Worm (Caenorhabditis elegans) whole organism, late embryonic: ENCODE data around the gene F49E8.6.

Source experiments
- F13H6.1 ChIP-seq: sonication (generic microtip); optimal IDR thresholded peaks from 2 replicates; lab custom pipeline; 2016; ENCODE audit warnings: missing genetic modification characterization, missing compliant biosample characterization
- K09A11.1 ChIP-seq: sonication (generic microtip); optimal IDR thresholded peaks from 2 replicates; lab custom pipeline; 2017; ENCODE audit warnings: antibody characterized with exemption, mild to moderate bottlenecking, missing genetic modification characterization, missing compliant biosample characterization; ENCODE audit not compliant: insufficient read depth
- Y22D7AL.16 ChIP-seq: sonication (generic microtip); optimal IDR thresholded peaks from 2 replicates; lab custom pipeline; 2016; ENCODE audit warnings: missing genetic modification characterization, missing compliant biosample characterization
- ama-1 ChIP-seq: fragments of 150-350 bp; optimal IDR thresholded peaks from 2 replicates; lab custom pipeline; 2014
- ceh-14 ChIP-seq: sonication (generic microtip); optimal IDR thresholded peaks from 2 replicates; lab custom pipeline; 2016; ENCODE audit warnings: missing genotype, missing genetic modification characterization, missing compliant biosample characterization
- ceh-18 ChIP-seq: sonication (generic microtip); optimal IDR thresholded peaks from 2 replicates; lab custom pipeline; 2016; ENCODE audit warnings: missing genetic modification characterization, missing compliant biosample characterization
- ceh-19 ChIP-seq: fragments of 200-800 bp; sonication (Bioruptor generic); optimal IDR thresholded peaks from 2 replicates; lab custom pipeline; 2018; ENCODE audit warnings: mild to moderate bottlenecking, missing genetic modification characterization, missing compliant biosample characterization
- ceh-31 ChIP-seq: sonication (generic microtip); optimal IDR thresholded peaks from 2 replicates; lab custom pipeline; 2016; ENCODE audit warnings: missing genetic modification characterization, missing compliant biosample characterization
- ceh-34 ChIP-seq: sonication (generic microtip); optimal IDR thresholded peaks from 2 replicates; lab custom pipeline; 2016; ENCODE audit warnings: mild to moderate bottlenecking, missing genetic modification characterization, missing compliant biosample characterization
- ceh-48 ChIP-seq: sonication (generic microtip); optimal IDR thresholded peaks from 2 replicates; lab custom pipeline; 2016; ENCODE audit warnings: missing genetic modification characterization, inconsistent platforms, missing compliant biosample characterization
- ceh-6 ChIP-seq: fragments of 200-800 bp; sonication (Bioruptor generic); optimal IDR thresholded peaks from 2 replicates; lab custom pipeline; 2018; ENCODE audit warnings: mild to moderate bottlenecking, missing genetic modification characterization, missing compliant biosample characterization
- ceh-9 ChIP-seq: sonication (generic microtip); optimal IDR thresholded peaks from 2 replicates; lab custom pipeline; 2016; ENCODE audit warnings: mild to moderate bottlenecking, missing genetic modification characterization, inconsistent platforms, missing compliant biosample characterization
- che-1 ChIP-seq: sonication (generic microtip); optimal IDR thresholded peaks from 2 replicates; lab custom pipeline; 2016; ENCODE audit warnings: mild to moderate bottlenecking, missing genetic modification characterization, missing compliant biosample characterization
- dve-1 ChIP-seq: sonication (generic microtip); optimal IDR thresholded peaks from 2 replicates; lab custom pipeline; 2017; ENCODE audit warnings: antibody characterized with exemption, mild to moderate bottlenecking, missing genetic modification characterization, missing compliant biosample characterization
- eyg-1 ChIP-seq: sonication (generic microtip); optimal IDR thresholded peaks from 2 replicates; lab custom pipeline; 2016; ENCODE audit warnings: missing genotype, missing genetic modification characterization, missing compliant biosample characterization
- fkh-6 ChIP-seq: sonication (generic microtip); optimal IDR thresholded peaks from 2 replicates; lab custom pipeline; 2016; ENCODE audit warnings: missing genetic modification characterization, missing compliant biosample characterization
- gmeb-2 ChIP-seq: sonication (generic microtip); optimal IDR thresholded peaks from 2 replicates; lab custom pipeline; 2016; ENCODE audit warnings: missing genetic modification characterization, inconsistent platforms, missing compliant biosample characterization
- hlh-30 ChIP-seq: sonication (generic microtip); optimal IDR thresholded peaks from 2 replicates; lab custom pipeline; 2017; ENCODE audit warnings: antibody characterized with exemption, missing genetic modification characterization, missing compliant biosample characterization; ENCODE audit not compliant: insufficient read depth
- hlh-6 ChIP-seq: sonication (generic microtip); optimal IDR thresholded peaks from 2 replicates; lab custom pipeline; 2016; ENCODE audit warnings: missing genotype, missing genetic modification characterization, missing compliant biosample characterization
- hlh-8 ChIP-seq: sonication (generic microtip); optimal IDR thresholded peaks from 2 replicates; lab custom pipeline; 2016; ENCODE audit warnings: missing genotype, missing genetic modification characterization, missing compliant biosample characterization
- lin-11 ChIP-seq: fragments of 200-800 bp; sonication (Bioruptor generic); optimal IDR thresholded peaks from 2 replicates; lab custom pipeline; 2018; ENCODE audit warnings: mild to moderate bottlenecking, missing genetic modification characterization, missing compliant biosample characterization
- mec-3 ChIP-seq: sonication (generic microtip); optimal IDR thresholded peaks from 2 replicates; lab custom pipeline; 2016; ENCODE audit warnings: borderline replicate concordance, missing genetic modification characterization, missing compliant biosample characterization
- nfya-1 ChIP-seq: sonication (generic microtip); optimal IDR thresholded peaks from 2 replicates; lab custom pipeline; 2017; ENCODE audit warnings: missing genetic modification characterization, mild to moderate bottlenecking, missing compliant biosample characterization, antibody characterized with exemption, moderate library complexity
- npax-4 ChIP-seq: sonication (generic microtip); optimal IDR thresholded peaks from 2 replicates; lab custom pipeline; 2016; ENCODE audit warnings: missing genetic modification characterization, missing compliant biosample characterization
- pha-2 ChIP-seq: sonication (generic microtip); optimal IDR thresholded peaks from 2 replicates; lab custom pipeline; 2017; ENCODE audit warnings: mild to moderate bottlenecking, missing genetic modification characterization, missing compliant biosample characterization
- pha-4 ChIP-seq: fragments of 150-350 bp; optimal IDR thresholded peaks from 2 replicates; lab custom pipeline; 2018; ENCODE audit warnings: missing biosample characterization, missing genetic modification reagents, missing genetic modification characterization
- ref-2 ChIP-seq: sonication (generic microtip); optimal IDR thresholded peaks from 2 replicates; lab custom pipeline; 2016; ENCODE audit warnings: missing genetic modification characterization, missing compliant biosample characterization
- tbx-2 ChIP-seq: sonication (generic microtip); optimal IDR thresholded peaks from 2 replicates; lab custom pipeline; 2016; ENCODE audit warnings: missing genetic modification characterization, missing compliant biosample characterization
- tbx-7 ChIP-seq: sonication (generic microtip); optimal IDR thresholded peaks from 2 replicates; lab custom pipeline; 2016; ENCODE audit warnings: missing genotype, missing genetic modification characterization, missing compliant biosample characterization
- unc-42 ChIP-seq: sonication (generic microtip); optimal IDR thresholded peaks from 2 replicates; lab custom pipeline; 2016; ENCODE audit warnings: missing genotype, missing genetic modification characterization, missing compliant biosample characterization
- unc-55 ChIP-seq: sonication (generic microtip); optimal IDR thresholded peaks from 2 replicates; lab custom pipeline; 2017; ENCODE audit warnings: missing biosample characterization, missing genetic modification reagents, missing genetic modification characterization
- unc-86 ChIP-seq: sonication (generic microtip); optimal IDR thresholded peaks from 2 replicates; lab custom pipeline; 2016; ENCODE audit warnings: missing genetic modification characterization, missing compliant biosample characterization
- zip-5 ChIP-seq: sonication (generic microtip); optimal IDR thresholded peaks from 2 replicates; lab custom pipeline; 2016; ENCODE audit warnings: missing genetic modification characterization, missing compliant biosample characterization

F49E8.6 gene

DNA sequence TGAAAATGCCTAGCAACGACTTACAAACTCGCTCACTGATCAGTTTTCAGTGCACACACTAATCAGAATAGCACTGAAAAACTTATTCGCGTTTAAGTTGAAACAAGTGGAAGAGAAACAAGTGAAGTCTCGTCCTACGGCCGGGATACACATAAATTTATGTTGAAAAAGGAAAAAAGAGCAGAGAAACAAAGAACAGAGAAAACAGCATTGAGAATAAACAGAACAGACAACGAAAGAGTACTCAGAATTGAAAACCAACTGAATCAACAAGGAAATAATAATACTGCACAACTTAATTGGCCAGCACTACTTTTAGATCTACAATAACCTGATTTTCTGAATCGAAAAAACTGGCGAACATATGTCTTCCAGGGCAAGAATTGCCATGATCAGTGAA is at the start of gene F49E8.6:
F49E8.6 (minus strand) TSS at position 317 of the 400 bp plus-strand sequence.
- TF ChIP-seq ceh-31 (tag; lab: Kevin White, UChicago) (no peak), ceh-6 (GFP tag; lab: Kevin White, UChicago) (no peak)

DNA sequence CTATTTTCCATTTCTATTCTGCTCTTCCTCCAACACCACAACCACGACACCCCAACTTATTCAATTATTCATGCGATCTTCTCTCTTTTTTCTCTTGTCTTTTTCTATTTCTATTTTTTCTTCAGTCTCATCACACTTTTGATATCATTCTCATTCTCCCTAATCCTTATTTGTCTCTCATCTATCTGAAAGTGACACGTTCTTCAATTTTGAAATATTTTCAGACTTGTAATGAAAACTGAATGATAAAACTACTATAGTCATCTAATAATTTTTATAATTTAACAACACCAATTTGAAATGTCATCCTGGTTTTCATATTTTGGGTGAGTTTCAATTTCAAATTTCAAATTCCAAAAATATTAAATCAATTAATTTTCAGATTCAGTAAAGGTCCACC is 34.2 kb upstream of the F49E8.6 start, which contains the start of gene cla-1:
cla-1 (plus strand) TSS at position 301 of the 400 bp plus-strand sequence.
- TF ChIP-seq ama-1 (lab: Kevin White, UChicago) (no peak), hlh-30 (tag; lab: Kevin White, UChicago) (no peak), F13H6.1 (tag; lab: Kevin White, UChicago) (no peak), unc-42 (tag; lab: Kevin White, UChicago) (peak; percentile 44), Y22D7AL.16 (tag; lab: Kevin White, UChicago) (no peak), ceh-6 (GFP tag; lab: Kevin White, UChicago) (no peak)
- TF ChIP-seq, all 69 proteins: peak for 1

DNA sequence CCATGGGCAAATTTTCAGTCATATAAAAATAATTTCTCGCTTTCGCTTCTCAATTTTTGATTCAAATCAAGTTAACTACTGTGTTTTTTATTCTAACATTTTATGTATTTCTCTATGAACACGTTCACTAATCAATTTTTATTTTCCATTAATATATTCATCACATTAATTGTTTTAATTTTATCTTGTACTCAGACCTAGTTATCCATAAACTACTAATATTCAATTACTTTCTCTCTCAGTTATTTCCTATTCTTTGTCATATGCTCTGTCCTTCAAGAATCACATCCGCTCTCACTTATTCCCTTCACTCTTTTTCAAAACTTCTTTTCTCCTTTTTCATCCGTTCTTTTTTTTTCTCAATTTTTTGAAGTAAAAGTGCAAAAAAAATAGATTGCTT is 32.5 kb upstream of the F49E8.6 start:
- no peak for TF ChIP-seq pha-4 (tag; lab: Kevin White, UChicago)
- peak; percentile 18 for TF ChIP-seq unc-42 (tag; lab: Kevin White, UChicago)

DNA sequence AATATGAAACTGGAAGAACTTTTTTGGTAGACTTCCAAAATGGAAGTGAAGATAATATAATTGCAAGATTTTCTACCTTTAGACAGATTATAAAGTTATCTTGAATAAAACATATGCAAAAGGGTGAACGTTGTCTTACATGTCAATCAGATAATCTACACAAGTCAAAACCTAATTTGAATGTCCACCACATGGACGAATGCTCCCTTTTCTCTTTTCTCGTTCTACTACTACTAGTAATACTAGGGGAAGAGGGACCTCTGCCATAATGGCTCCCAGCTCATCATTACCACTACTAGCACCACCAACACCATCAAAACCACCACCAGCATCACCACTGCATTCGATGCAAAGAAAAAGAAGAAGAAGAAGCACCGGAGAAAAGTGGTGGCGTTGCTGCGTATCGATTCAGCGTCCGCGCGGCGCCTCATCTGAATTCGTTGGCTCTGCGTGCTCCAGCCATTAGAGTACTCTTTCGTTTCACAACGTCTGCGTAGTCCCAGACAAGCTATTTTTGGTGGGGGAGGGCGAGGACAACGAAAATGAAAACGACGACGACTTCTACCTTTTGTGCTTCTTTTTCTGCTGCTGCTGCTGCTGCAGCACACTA is 30.9 kb upstream of the F49E8.6 start:
- TF ChIP-seq npax-4 (tag; lab: Kevin White, UChicago) (no peak), unc-42 (tag; lab: Kevin White, UChicago) (peak; percentile 88), ceh-48 (tag; lab: Kevin White, UChicago) (peak; percentile 76), ceh-14 (peak; percentile 25), pha-2 (tag; lab: Kevin White, UChicago) (no peak), nfya-1 (tag; lab: Kevin White, UChicago) (peak; percentile 30), ceh-31 (tag; lab: Kevin White, UChicago) (peak; percentile 54)

- TF ChIP-seq lin-11 (no peak), ceh-14 (peak; percentile 52), eyg-1 (peak; percentile 1), hlh-8 (tag; lab: Kevin White, UChicago) (no peak), unc-42 (tag; lab: Kevin White, UChicago) (peak; percentile 92), ceh-34 (tag; lab: Kevin White, UChicago) (peak; percentile 52), hlh-30 (tag; lab: Kevin White, UChicago) (peak; percentile 64), ceh-31 (tag; lab: Kevin White, UChicago) (peak; percentile 83), nfya-1 (tag; lab: Kevin White, UChicago) (peak; percentile 95), ceh-18 (tag; lab: Kevin White, UChicago) (peak; percentile 49), ceh-6 (GFP tag; lab: Kevin White, UChicago) (no peak), unc-55 (no peak), K09A11.1 (tag; lab: Kevin White, UChicago) (peak; percentile 14), fkh-6 (tag; lab: Kevin White, UChicago) (no peak), dve-1 (tag; lab: Kevin White, UChicago) (peak; percentile 53), ceh-19 (peak; percentile 28), npax-4 (tag; lab: Kevin White, UChicago) (no peak), ama-1 (lab: Kevin White, UChicago) (no peak), tbx-2 (tag; lab: Kevin White, UChicago) (peak; percentile 67), unc-86 (tag; lab: Kevin White, UChicago) (no peak), ref-2 (tag; lab: Kevin White, UChicago) (peak; percentile 10)
Measured at ce11 chrIV:7580062-7580614, 25.7 kb upstream of the F49E8.6 start, which contains the start of the genes cec-5 and nol-10. Gene cec-5, minus strand, starts transcription at chrIV:7580112. Gene nol-10, plus strand, starts transcription at chrIV:7580597.

- TF ChIP-seq mec-3 (tag; lab: Kevin White, UChicago): no peak
- no peak for TF ChIP-seq hlh-6 (tag; lab: Kevin White, UChicago)
- no peak for TF ChIP-seq tbx-7 (tag; lab: Kevin White, UChicago)
- TF ChIP-seq zip-5 (tag; lab: Kevin White, UChicago): no peak
- TF ChIP-seq gmeb-2 (tag; lab: Kevin White, UChicago): no peak
- no peak for TF ChIP-seq che-1 (tag; lab: Kevin White, UChicago)
- TF ChIP-seq ceh-14: no peak
- no peak for TF ChIP-seq ceh-9
- TF ChIP-seq ceh-6 (GFP tag; lab: Kevin White, UChicago): no peak
Measured at ce11 chrIV:7578281-7578680, 23.8 kb upstream of the F49E8.6 start, which contains the start of gene F32E10.5. Gene F32E10.5, minus strand, starts transcription at chrIV:7578381.
